Fruit fly (Drosophila melanogaster) whole organism, prepupa: ENCODE measurements around the gene CG15414.

Source experiments
- CG10669 ChIP-seq: fragments of 200-800 bp; sonication (Bioruptor generic); optimal IDR thresholded peaks from 3 replicates; lab custom pipeline; 2018; ENCODE audit warnings: missing biosample characterization, mild to moderate bottlenecking, missing genetic modification characterization, moderate library complexity
- CG6163 ChIP-seq: fragments of 200-800 bp; sonication (Bioruptor generic); IDR thresholded peaks from 3 replicates; pipeline ENCODE4 v1.3.6; 2022; ENCODE audit warnings: missing biosample characterization, missing genetic modification characterization
- CG8319 ChIP-seq: fragments of 200-800 bp; sonication (Bioruptor generic); optimal IDR thresholded peaks from 3 replicates; lab custom pipeline; 2016; ENCODE audit warnings: missing biosample characterization, missing genetic modification characterization
- CG8632 ChIP-seq: fragments of 200-800 bp; sonication (Bioruptor generic); optimal IDR thresholded peaks from 3 replicates; lab custom pipeline; 2016; ENCODE audit warnings: missing biosample characterization, missing genetic modification characterization
- Gug ChIP-seq: fragments of 200-800 bp; sonication (Bioruptor generic); IDR thresholded peaks from 2 replicates; pipeline ENCODE4 v1.3.6; 2022; ENCODE audit warnings: missing biosample characterization, missing genetic modification characterization
- Hr38 ChIP-seq: sonication (Bioruptor generic); optimal IDR thresholded peaks from 2 replicates; lab custom pipeline; 2016; ENCODE audit warnings: missing biosample characterization, missing genetic modification characterization
- Sox102F ChIP-seq: fragments of 200-800 bp; sonication (Bioruptor generic); optimal IDR thresholded peaks from 2 replicates; lab custom pipeline; 2016; ENCODE audit warnings: missing biosample characterization, mild to moderate bottlenecking, missing genetic modification characterization
- dsx ChIP-seq: fragments of 200-800 bp; optimal IDR thresholded peaks from 3 replicates; lab custom pipeline; 2019; ENCODE audit warnings: missing biosample characterization, mild to moderate bottlenecking, missing genetic modification characterization, moderate library complexity; ENCODE audit not compliant: poor library complexity, severe bottlenecking
- vri ChIP-seq: fragments of 200-800 bp; sonication (Bioruptor generic); optimal IDR thresholded peaks from 3 replicates; lab custom pipeline; 2016; ENCODE audit warnings: missing biosample characterization, mild to moderate bottlenecking, missing genetic modification characterization

dm6 chr2L:3519551-3519950, 28.7 kb upstream of the CG15414 start, which contains the start of the genes CG3213 and CG8851:
- no peak for TF ChIP-seq Gug (GFP tag; lab: Robert Waterston, UW)
- no peak for TF ChIP-seq CG10669 (GFP tag; lab: Kevin White, UChicago)
- no peak for TF ChIP-seq dsx
- no peak for TF ChIP-seq Hr38 (GFP tag; lab: Kevin White, UChicago)
- TF ChIP-seq CG8319 (GFP tag; lab: Kevin White, UChicago), result no peak
- no peak for TF ChIP-seq CG6163
- no peak for TF ChIP-seq Sox102F (GFP tag; lab: Kevin White, UChicago)
- no peak for TF ChIP-seq vri
- no peak for TF ChIP-seq CG8632
